Worm (Caenorhabditis elegans): ENCODE measurements around the gene gst-26.
"Not testable (repeated sequence)": the region's sequence is repeated elsewhere in the genome, so short reads cannot be mapped to it uniquely, and the experiment has no call there.

- not testable (repeated sequence) for TF ChIP-seq nhr-76 (tag; optimal IDR thresholded peaks at IDR 0.05); lin-39 (tag; optimal IDR thresholded peaks at IDR 0.05); eor-1 (tag; optimal IDR thresholded peaks at IDR 0.05); sea-2 (GFP tag; optimal IDR thresholded peaks at IDR 0.05); lin-15B (tag; optimal IDR thresholded peaks at IDR 0.05); ceh-28 (tag; optimal IDR thresholded peaks at IDR 0.05); ceh-82 (tag; optimal IDR thresholded peaks at IDR 0.05)
Measured at ce11 chrII:15171816-15172215, 7.5 kb upstream of the gst-26 start, which contains the start of gene gst-39.

Data from whole organism, L3 larva.